Worm (Caenorhabditis elegans): ENCODE results near the gene nhr-187.

DNA sequence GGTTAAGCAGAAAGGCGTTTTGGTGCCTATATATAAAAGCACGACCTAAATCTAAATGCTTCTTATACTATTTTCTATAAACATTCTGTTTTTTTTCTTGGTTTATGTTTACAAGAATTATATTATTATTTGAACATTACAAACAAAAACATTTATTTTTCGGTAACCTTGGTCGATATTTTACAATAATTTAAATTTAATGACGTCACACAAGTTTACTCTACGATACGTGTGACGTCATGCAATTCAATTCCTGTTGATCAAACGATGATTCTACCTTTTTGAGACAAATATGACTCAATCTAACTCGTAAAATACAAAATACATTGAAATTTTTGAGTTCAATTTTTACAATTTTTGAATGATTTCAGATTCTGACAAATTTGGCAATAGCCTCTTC lies 33.3 kb upstream of the nhr-187 start:
- TF ChIP-seq unc-62 (GFP tag; optimal IDR thresholded peaks at IDR 0.05): no peak
- no peak for TF ChIP-seq nhr-12 (tag; optimal IDR thresholded peaks at IDR 0.05)
- TF ChIP-seq nhr-76 (tag; optimal IDR thresholded peaks at IDR 0.05): no peak
- no peak for TF ChIP-seq snpc-4 (tag; optimal IDR thresholded peaks at IDR 0.05)
- no peak for TF ChIP-seq pha-4 (tag; optimal IDR thresholded peaks at IDR 0.05)

Measured in whole organism, mixed stage, embryonic.